Worm (Caenorhabditis elegans): Measurements from ENCODE around the gene F32H5.1.

DNA sequence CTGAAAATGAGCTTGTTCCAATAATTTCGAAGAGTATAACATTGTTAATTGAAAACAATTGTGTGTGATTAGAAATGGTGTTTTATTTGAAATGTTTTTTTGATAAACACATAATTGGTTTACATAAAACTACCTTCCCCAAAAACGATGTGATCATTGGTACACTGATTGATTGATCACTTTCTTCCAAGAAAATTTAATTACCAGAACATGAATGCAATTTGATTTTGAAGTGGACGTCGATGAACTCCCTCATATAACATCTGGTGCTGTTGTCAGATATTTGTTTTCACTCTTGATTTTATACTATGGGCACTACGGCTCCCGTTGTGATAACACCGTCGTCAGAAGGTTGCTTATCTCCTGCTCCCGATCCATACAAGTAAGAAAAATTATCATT lies 37.2 kb downstream of the F32H5.1 start, which contains the start of gene srh-15:
- TF ChIP-seq ama-1 (optimal IDR thresholded peaks at IDR 0.05) (no peak), lin-13 (GFP tag; optimal IDR thresholded peaks at IDR 0.05) (no peak), mxl-3 (GFP tag; optimal IDR thresholded peaks at IDR 0.05) (no peak), unc-39 (tag; optimal IDR thresholded peaks at IDR 0.05) (no peak), snpc-4 (tag; optimal IDR thresholded peaks at IDR 0.05) (no peak), nhr-237 (tag; optimal IDR thresholded peaks at IDR 0.05) (no peak), lin-39 (tag; optimal IDR thresholded peaks at IDR 0.05) (no peak), zfp-2 (tag; optimal IDR thresholded peaks at IDR 0.05) (no peak), nhr-11 (tag; optimal IDR thresholded peaks at IDR 0.05) (no peak), T26A8.4 (GFP tag; IDR thresholded peaks at IDR 0.05) (no peak), ceh-82 (tag; optimal IDR thresholded peaks at IDR 0.05) (no peak), nhr-28 (tag; optimal IDR thresholded peaks at IDR 0.05) (no peak), nhr-102 (tag; optimal IDR thresholded peaks at IDR 0.05) (no peak)

Measured in whole organism, L4 larva.